Fruit fly (Drosophila melanogaster): ENCODE results near the gene CG32547.

Gene CG32547

DNA sequence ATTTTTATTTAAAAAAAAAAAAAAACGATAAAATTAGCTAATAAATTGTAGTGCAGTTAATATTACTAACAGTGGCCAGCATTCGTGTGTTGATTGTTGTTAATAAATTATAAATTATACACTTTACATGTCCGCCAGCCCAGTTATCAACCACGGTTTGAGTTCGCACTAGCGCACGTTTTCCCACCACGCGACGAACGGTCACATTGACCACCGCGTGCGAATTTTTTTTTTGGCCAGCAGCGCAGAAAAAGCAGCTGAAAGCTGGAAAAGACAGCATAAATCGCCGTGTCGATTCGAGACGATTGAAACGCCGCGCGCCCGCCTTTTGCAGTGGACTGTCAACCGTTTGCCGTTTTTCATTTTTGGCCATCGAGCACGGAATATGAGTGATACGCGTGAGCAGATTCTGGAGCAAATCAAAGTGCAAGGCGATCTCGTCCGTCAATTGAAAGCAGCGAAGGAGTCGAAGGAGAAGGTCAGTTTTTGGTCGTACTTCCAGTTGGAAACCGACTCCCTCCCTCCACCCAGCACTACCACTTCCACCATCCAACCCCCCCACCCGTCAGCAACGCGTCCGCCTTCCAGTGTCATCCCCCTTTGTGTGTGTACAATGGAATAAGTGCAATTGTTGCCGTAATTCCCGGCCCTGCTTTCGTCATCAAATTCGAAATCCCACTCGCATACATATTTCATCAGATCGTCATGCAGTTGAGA, 36.1 kb upstream of the CG32547 start, which contains the start of the genes Bx and HisRS (continued):
- TF ChIP-seq lab (GFP tag; optimal IDR thresholded peaks at IDR 0.05) (no peak), Blimp-1 (GFP tag; optimal IDR thresholded peaks at IDR 0.05) (no peak), Nf-YA (GFP tag; IDR thresholded peaks at IDR 0.05) (no peak), CG8765 (GFP tag; IDR thresholded peaks at IDR 0.05) (no peak), Eip74EF (GFP tag; optimal IDR thresholded peaks at IDR 0.05) (no peak), Vsx1 (GFP tag; optimal IDR thresholded peaks at IDR 0.05) (no peak), hb (GFP tag; IDR thresholded peaks at IDR 0.05; ENCODE audit: partially characterized antibody) (no peak), CG12299 (tag; optimal IDR thresholded peaks at IDR 0.05) (no peak), CG18011 (GFP tag; optimal IDR thresholded peaks at IDR 0.05) (no peak), CG32767 (GFP tag; IDR thresholded peaks at IDR 0.05) (no peak), CG2129 (GFP tag; IDR thresholded peaks at IDR 0.05; ENCODE audit: partially characterized antibody) (no peak), MTF-1 (GFP tag; optimal IDR thresholded peaks at IDR 0.05; ENCODE audit: borderline replicate concordance) (no peak), Dll (GFP tag; IDR thresholded peaks at IDR 0.05; ENCODE audit: partially characterized antibody) (no peak), Doc3 (GFP tag; IDR thresholded peaks at IDR 0.05; ENCODE audit: partially characterized antibody) (no peak), schlank (tag; optimal IDR thresholded peaks at IDR 0.05) (no peak), CG17829 (tag; optimal IDR thresholded peaks at IDR 0.05) (no peak), Fer3 (tag; optimal IDR thresholded peaks at IDR 0.05) (no peak), CG17612 (GFP tag; IDR thresholded peaks at IDR 0.05) (no peak), CG7357 (GFP tag; IDR thresholded peaks at IDR 0.05) (no peak), CG4282 (GFP tag; optimal IDR thresholded peaks at IDR 0.05) (no peak), z (GFP tag; IDR thresholded peaks at IDR 0.05) (no peak), gce (GFP tag; IDR thresholded peaks at IDR 0.05) (no peak), eve (GFP tag; optimal IDR thresholded peaks at IDR 0.05) (no peak), Lpt (GFP tag; optimal IDR thresholded peaks at IDR 0.05) (no peak), CG10147 (GFP tag; optimal IDR thresholded peaks at IDR 0.05) (no peak), Ets97D (GFP tag; optimal IDR thresholded peaks at IDR 0.05) (peak; percentile 64), CG16813 (GFP tag; IDR thresholded peaks at IDR 0.05; ENCODE audit: partially characterized antibody) (peak; percentile 28; the same call in 1 of the 3 replicates), HLH54F (GFP tag; optimal IDR thresholded peaks at IDR 0.05) (no peak), seq (GFP tag; IDR thresholded peaks at IDR 0.05) (no peak), E2f2 (GFP tag; IDR thresholded peaks at IDR 0.05) (peak; percentile 49), CG30020 (tag; optimal IDR thresholded peaks at IDR 0.05) (no peak), onecut (GFP tag; IDR thresholded peaks at IDR 0.05) (no peak), exex (tag; optimal IDR thresholded peaks at IDR 0.05) (no peak), Bdp1 (GFP tag; optimal IDR thresholded peaks at IDR 0.05) (no peak), Hmx (GFP tag; optimal IDR thresholded peaks at IDR 0.05) (no peak), fu2 (GFP tag; optimal IDR thresholded peaks at IDR 0.05) (no peak), CG18476 (GFP tag; optimal IDR thresholded peaks at IDR 0.05) (no peak), Poxn (GFP tag; IDR thresholded peaks at IDR 0.05) (no peak), CG15011 (GFP tag; optimal IDR thresholded peaks at IDR 0.05) (no peak)

DNA sequence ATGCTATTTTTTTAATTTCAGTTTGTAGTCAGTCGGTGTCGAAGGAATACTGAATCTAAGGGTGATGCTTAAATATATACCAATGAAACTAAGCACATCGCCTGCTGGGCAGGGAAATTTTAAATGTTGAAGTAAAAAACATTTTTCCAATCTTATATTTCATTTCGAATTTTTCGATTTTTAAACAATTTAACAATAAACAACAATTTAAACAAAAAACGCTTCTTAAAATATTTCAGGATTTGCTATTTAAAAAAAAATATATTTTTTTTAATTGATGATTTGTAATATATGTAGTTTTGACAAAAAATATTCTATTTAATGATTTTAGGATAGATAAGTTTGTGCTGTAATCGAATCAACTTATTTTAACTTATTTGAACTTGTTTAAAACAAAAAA, 35.5 kb upstream of the CG32547 start, which contains the start of gene CG6470:
CG6470 (minus strand) TSS at position 101 of the 400 bp plus-strand sequence.
- TF ChIP-seq CG34422 (GFP tag; IDR thresholded peaks at IDR 0.05) (no peak), CG18619 (GFP tag; optimal IDR thresholded peaks at IDR 0.05) (no peak), mld (GFP tag; IDR thresholded peaks at IDR 0.05; ENCODE audit: partially characterized antibody) (no peak), wek (GFP tag; optimal IDR thresholded peaks at IDR 0.05) (no peak), sim (GFP tag; IDR thresholded peaks at IDR 0.05) (no peak)

Data from whole organism, embryonic.